Worm (Caenorhabditis elegans): ENCODE measurements around the gene ZK250.2.

DNA sequence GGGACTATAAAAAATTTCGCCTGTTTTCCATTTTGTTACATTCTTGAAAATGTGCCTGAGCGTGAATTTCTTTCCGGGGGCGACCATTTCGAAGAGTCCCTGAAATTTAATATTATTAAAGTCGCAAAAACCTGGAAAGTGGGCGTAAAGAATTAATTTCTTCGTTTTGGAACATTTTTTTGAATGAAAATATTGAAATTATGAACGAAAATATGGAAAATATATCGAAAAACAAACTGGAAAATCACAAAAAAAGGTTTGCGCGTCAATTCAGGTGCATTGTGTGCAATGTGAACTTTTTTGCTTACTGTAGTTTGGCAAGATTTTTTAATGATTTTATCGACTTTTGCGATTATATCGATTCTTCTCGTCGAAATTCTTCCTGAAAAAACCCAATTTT is 27.5 kb upstream of the ZK250.2 start, which contains the start of gene bath-7:
- TF ChIP-seq nfya-1 (tag; optimal IDR thresholded peaks at IDR 0.05) (no peak), ceh-9 (tag; optimal IDR thresholded peaks at IDR 0.05) (no peak), ceh-19 (GFP tag; optimal IDR thresholded peaks at IDR 0.05) (no peak), ztf-16 (tag; optimal IDR thresholded peaks at IDR 0.05) (no peak), sox-4 (tag; optimal IDR thresholded peaks at IDR 0.05) (no peak), sdc-2 (tag; optimal IDR thresholded peaks at IDR 0.05) (no peak), ttx-3 (tag; optimal IDR thresholded peaks at IDR 0.05) (no peak), ama-1 (optimal IDR thresholded peaks at IDR 0.05) (no peak)
